Fruit fly (Drosophila melanogaster) whole organism, adult: ENCODE results near the gene CG9986.

Source experiments
- CG11617 ChIP-seq: fragments of 200-800 bp; sonication (Bioruptor generic); optimal IDR thresholded peaks from 2 replicates; lab custom pipeline; 2017; ENCODE audit warnings: mild to moderate bottlenecking, missing biosample characterization, missing genetic modification reagents, missing genetic modification characterization
- CG12768 ChIP-seq: fragments of 200-800 bp; sonication (Bioruptor generic); optimal IDR thresholded peaks from 2 replicates; lab custom pipeline; 2017; ENCODE audit warnings: missing biosample characterization, missing genetic modification characterization, mild to moderate bottlenecking, moderate library complexity, missing genetic modification reagents
- CG14711 ChIP-seq: fragments of 200-800 bp; sonication (Bioruptor generic); optimal IDR thresholded peaks from 2 replicates; lab custom pipeline; 2018; ENCODE audit warnings: missing biosample characterization, mild to moderate bottlenecking, missing genetic modification characterization, moderate library complexity
- CG1620 ChIP-seq: fragments of 200-800 bp; sonication (Bioruptor generic); optimal IDR thresholded peaks from 2 replicates; lab custom pipeline; 2016; ENCODE audit warnings: missing biosample characterization, missing genetic modification characterization
- CG33017 ChIP-seq: fragments of 200-800 bp; sonication (Bioruptor generic); optimal IDR thresholded peaks from 2 replicates; lab custom pipeline; 2018; ENCODE audit warnings: missing biosample characterization, mild to moderate bottlenecking, missing genetic modification characterization, moderate library complexity
- CG5204 ChIP-seq: fragments of 200-800 bp; sonication (Bioruptor generic); optimal IDR thresholded peaks from 2 replicates; lab custom pipeline; 2016; ENCODE audit warnings: missing biosample characterization, missing genetic modification characterization
- CG7045 ChIP-seq: fragments of 200-800 bp; sonication (Bioruptor generic); optimal IDR thresholded peaks from 2 replicates; lab custom pipeline; 2017; ENCODE audit warnings: missing biosample characterization, mild to moderate bottlenecking, missing genetic modification characterization
- CG7101 ChIP-seq: fragments of 200-800 bp; sonication (Bioruptor generic); optimal IDR thresholded peaks from 2 replicates; lab custom pipeline; 2018; ENCODE audit warnings: missing biosample characterization, mild to moderate bottlenecking, missing genetic modification characterization, moderate library complexity
- Clk ChIP-seq: fragments of 200-800 bp; sonication (Bioruptor generic); optimal IDR thresholded peaks from 2 replicates; lab custom pipeline; 2017; ENCODE audit warnings: missing biosample characterization, missing genetic modification characterization
- Crg-1 ChIP-seq: fragments of 200-800 bp; sonication (Bioruptor generic); optimal IDR thresholded peaks from 2 replicates; lab custom pipeline; 2016; ENCODE audit warnings: missing biosample characterization, missing genetic modification characterization
- Hr96 ChIP-seq: fragments of 200-800 bp; sonication (Bioruptor generic); optimal IDR thresholded peaks from 2 replicates; lab custom pipeline; 2016; ENCODE audit warnings: missing biosample characterization, missing genetic modification characterization
- Mnt ChIP-seq: fragments of 200-800 bp; sonication (Bioruptor generic); optimal IDR thresholded peaks from 2 replicates; lab custom pipeline; 2016; ENCODE audit warnings: missing biosample characterization, mild to moderate bottlenecking, missing genetic modification characterization
- bab1 ChIP-seq: fragments of 200-800 bp; sonication (Bioruptor generic); optimal IDR thresholded peaks from 3 replicates; lab custom pipeline; 2019; ENCODE audit warnings: missing biosample characterization, mild to moderate bottlenecking, missing genetic modification characterization, moderate library complexity
- cic ChIP-seq: fragments of 200-800 bp; sonication (Bioruptor generic); optimal IDR thresholded peaks from 2 replicates; lab custom pipeline; 2017; ENCODE audit warnings: missing biosample characterization, mild to moderate bottlenecking, missing genetic modification characterization, moderate library complexity
- cnc ChIP-seq, 2 experiments: fragments of >200 bp; optimal IDR thresholded peaks; 2 replicates each; lab custom pipeline; 2017
- kay ChIP-seq: fragments of 200-800 bp; sonication (Bioruptor generic); peaks from one replicate; lab custom pipeline; 2016; ENCODE audit warnings: missing biosample characterization, missing genetic modification characterization, borderline replicate concordance
- ovo ChIP-seq: fragments of 200-800 bp; sonication (Bioruptor generic); optimal IDR thresholded peaks from 2 replicates; lab custom pipeline; 2016; ENCODE audit warnings: missing biosample characterization, missing genetic modification characterization
- pad ChIP-seq: fragments of 200-800 bp; sonication (Bioruptor generic); optimal IDR thresholded peaks from 3 replicates; lab custom pipeline; 2017; ENCODE audit warnings: missing biosample characterization, missing genetic modification characterization, mild to moderate bottlenecking, moderate library complexity, missing genetic modification reagents
- tj ChIP-seq: fragments of 200-800 bp; sonication (Bioruptor generic); optimal IDR thresholded peaks from 3 replicates; lab custom pipeline; 2017; ENCODE audit warnings: missing biosample characterization, mild to moderate bottlenecking, missing genetic modification characterization, moderate library complexity
- toe ChIP-seq: fragments of 200-800 bp; sonication (Bioruptor generic); optimal IDR thresholded peaks from 2 replicates; lab custom pipeline; 2016; ENCODE audit warnings: missing biosample characterization, missing genetic modification characterization

CG9986 gene

DNA sequence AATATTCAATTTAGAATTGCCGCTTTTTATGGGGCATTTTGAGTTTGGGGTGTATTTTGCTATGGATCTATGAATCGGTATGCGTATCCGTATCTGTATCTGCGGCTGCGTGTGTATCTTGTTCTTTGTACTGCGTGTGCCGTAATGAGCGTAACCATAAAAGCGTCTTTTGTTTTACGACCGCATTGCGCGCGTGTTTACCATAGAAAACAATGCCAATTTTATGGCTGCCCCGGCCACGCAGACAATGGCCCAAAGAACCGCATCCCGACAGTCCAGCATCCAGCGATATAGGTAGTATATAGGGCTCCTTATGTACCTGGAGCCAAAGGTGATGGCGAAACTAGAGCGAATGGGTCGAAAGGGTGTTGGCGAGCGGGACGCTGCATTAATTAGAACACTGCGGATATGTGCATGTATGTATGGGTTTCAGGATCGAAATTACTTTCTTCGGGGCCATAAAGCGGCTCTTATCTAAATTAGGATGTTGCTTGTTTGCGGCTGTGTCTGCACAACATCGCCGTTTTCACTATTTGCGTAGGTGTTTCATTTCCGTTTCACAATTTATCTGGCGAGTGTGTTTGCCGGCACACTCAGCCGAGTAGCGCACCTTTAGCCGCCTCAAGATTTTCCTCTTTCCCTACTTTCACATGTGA is 17.4 kb upstream of the CG9986 start:
- TF ChIP-seq CG12768 (GFP tag; lab: Kevin White, UChicago) (no peak), Clk (no peak), CG5204 (GFP tag; lab: Kevin White, UChicago) (no peak), cic (GFP tag; lab: Kevin White, UChicago) (no peak), Hr96 (GFP tag; lab: Kevin White, UChicago) (no peak), CG14711 (no peak), CG7101 (tag; lab: Kevin White, UChicago) (no peak), pad (GFP tag; lab: Kevin White, UChicago) (no peak), Crg-1 (GFP tag; lab: Kevin White, UChicago) (no peak), CG33017 (tag; lab: Kevin White, UChicago) (no peak), CG7045 (GFP tag; lab: Kevin White, UChicago) (no peak), tj (GFP tag; lab: Kevin White, UChicago) (no peak), toe (no peak)

DNA sequence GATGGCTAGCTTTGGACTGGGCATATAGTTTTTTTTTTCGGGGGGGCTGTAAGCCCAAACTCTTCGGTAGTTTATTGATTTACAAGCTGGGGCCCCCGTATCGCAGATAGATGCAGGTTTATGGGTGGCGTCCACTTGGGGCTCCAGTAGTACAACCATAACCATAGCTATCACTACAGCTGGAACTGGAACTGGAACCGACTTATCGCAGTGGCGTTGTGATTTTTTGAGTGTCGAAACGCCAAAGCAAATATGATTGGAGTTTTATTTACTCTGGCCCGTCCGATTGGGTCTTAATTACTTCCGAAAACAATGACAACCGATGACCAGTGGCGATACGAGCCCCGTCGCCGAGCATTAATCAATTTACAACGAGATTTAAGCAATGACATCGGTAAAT is 15.4 kb upstream of the CG9986 start:
- peak; percentile 45 for TF ChIP-seq cic (GFP tag; lab: Kevin White, UChicago)
- TF ChIP-seq CG7045 (GFP tag; lab: Kevin White, UChicago), result peak; percentile 20
- TF ChIP-seq CG11617 (GFP tag; lab: Kevin White, UChicago), result peak; percentile 13
- no peak for TF ChIP-seq Mnt
- peak; percentile 12 for TF ChIP-seq CG7101 (tag; lab: Kevin White, UChicago)
- peak; percentile 33 for TF ChIP-seq CG12768 (GFP tag; lab: Kevin White, UChicago)
- TF ChIP-seq Crg-1 (GFP tag; lab: Kevin White, UChicago), result no peak
- TF ChIP-seq CG33017 (tag; lab: Kevin White, UChicago), result no peak

DNA sequence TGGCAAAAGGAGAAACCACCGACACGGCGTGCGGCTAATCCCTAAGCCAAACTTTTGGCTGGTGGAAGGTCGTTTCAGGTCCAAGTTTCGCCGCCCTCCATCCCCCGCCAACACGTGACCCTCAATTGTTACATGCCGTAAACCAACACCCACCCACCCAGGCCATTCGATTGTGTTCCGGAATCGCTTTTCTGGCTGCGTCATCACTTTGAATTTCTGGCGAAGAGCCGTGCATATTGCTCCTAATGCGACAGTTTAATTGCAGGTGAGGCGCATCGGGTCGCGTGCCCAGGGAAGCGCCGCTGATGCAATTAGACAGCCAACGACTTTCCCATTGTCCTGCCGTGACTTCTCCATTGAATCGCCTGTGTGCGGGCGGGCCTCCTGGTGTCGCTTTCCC is 11.0 kb upstream of the CG9986 start:
- no peak for TF ChIP-seq cic (GFP tag; lab: Kevin White, UChicago)

DNA sequence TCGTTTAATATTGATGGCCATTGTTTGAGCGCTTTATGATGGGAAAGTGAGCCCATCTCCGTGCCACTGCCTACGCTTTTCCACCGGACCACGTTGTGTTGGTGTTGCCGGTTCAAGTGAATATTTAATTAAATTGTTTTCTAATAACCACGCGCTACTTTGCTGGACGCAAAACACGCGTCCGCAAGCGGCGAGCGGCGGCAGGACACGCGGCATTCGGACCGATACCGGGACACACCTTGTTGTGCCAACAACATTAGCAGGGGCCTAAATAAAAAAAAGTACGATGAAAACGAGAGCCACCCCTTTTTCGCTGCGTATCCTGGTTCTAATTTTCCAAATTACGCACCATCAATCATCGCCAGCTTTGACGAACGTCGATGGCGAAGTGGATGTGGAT is 10.0 kb upstream of the CG9986 start:
- TF ChIP-seq Clk (no peak), cic (GFP tag; lab: Kevin White, UChicago) (no peak), CG1620 (no peak), CG7045 (GFP tag; lab: Kevin White, UChicago) (no peak), CG12768 (GFP tag; lab: Kevin White, UChicago) (no peak), tj (GFP tag; lab: Kevin White, UChicago) (no peak), Mnt (no peak), CG14711 (no peak), pad (GFP tag; lab: Kevin White, UChicago) (no peak), CG7101 (tag; lab: Kevin White, UChicago) (no peak), kay (GFP tag; lab: Kevin White, UChicago) (no peak), cnc (optimal IDR thresholded peaks at IDR 0.05; lab: Kevin White, UChicago) (no peak), CG5204 (GFP tag; lab: Kevin White, UChicago) (no peak), toe (no peak)

DNA sequence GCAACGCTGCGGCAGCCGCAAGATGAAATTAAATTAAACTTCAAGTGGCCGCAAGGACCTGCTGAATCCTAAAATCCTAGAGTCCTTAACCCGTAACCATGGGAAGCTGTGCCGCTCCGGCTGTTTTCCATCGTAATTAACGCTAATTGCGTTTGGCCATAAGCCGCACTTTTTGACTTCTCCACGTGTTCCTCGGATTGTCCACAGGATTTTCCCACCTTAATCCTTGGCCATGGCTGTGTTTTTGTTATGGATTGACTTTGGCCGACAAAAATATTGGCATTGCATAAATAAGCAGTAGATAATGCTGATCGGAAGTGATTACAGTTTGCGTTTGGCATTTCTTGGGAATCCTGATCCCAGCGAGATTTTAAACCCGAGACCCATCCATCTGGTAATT is 9.5 kb upstream of the CG9986 start:
- TF ChIP-seq CG11617 (GFP tag; lab: Kevin White, UChicago) (no peak), cic (GFP tag; lab: Kevin White, UChicago) (no peak), CG33017 (tag; lab: Kevin White, UChicago) (no peak), pad (GFP tag; lab: Kevin White, UChicago) (no peak), bab1 (GFP tag; lab: Kevin White, UChicago) (no peak), CG1620 (no peak), Mnt (no peak), CG7045 (GFP tag; lab: Kevin White, UChicago) (no peak), CG5204 (GFP tag; lab: Kevin White, UChicago) (no peak), CG12768 (GFP tag; lab: Kevin White, UChicago) (no peak), kay (GFP tag; lab: Kevin White, UChicago) (no peak), ovo (GFP tag; lab: Kevin White, UChicago) (no peak), tj (GFP tag; lab: Kevin White, UChicago) (no peak), Crg-1 (GFP tag; lab: Kevin White, UChicago) (no peak), CG7101 (tag; lab: Kevin White, UChicago) (no peak), Hr96 (GFP tag; lab: Kevin White, UChicago) (no peak), toe (no peak), cnc (optimal IDR thresholded peaks at IDR 0.05; lab: Kevin White, UChicago) (no peak), CG14711 (no peak), Clk (no peak)

DNA sequence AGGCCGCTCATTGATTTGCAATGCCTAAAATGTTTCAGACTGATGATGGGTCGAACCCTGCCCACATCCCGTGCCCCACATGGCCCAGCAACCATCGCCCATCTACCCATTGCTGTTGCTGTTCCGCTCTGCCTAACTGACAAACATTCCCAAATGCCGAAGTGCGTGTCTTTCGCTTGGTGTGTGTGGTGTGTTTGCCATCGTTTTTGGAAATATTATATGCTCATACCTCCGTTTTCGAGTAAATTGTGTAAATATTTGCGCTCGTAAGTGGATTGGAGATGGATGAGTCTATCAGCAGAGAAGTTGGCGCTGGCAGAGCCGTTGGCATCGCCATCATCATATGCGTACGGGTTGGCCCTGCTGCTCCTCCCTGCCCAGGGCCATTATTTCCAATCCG is 8.4 kb upstream of the CG9986 start:
- TF ChIP-seq toe (no peak), CG33017 (tag; lab: Kevin White, UChicago) (no peak), tj (GFP tag; lab: Kevin White, UChicago) (no peak), cic (GFP tag; lab: Kevin White, UChicago) (no peak), CG7045 (GFP tag; lab: Kevin White, UChicago) (no peak), pad (GFP tag; lab: Kevin White, UChicago) (no peak), Crg-1 (GFP tag; lab: Kevin White, UChicago) (no peak), CG11617 (GFP tag; lab: Kevin White, UChicago) (no peak), bab1 (GFP tag; lab: Kevin White, UChicago) (no peak), ovo (GFP tag; lab: Kevin White, UChicago) (no peak), CG14711 (no peak), CG12768 (GFP tag; lab: Kevin White, UChicago) (no peak), kay (GFP tag; lab: Kevin White, UChicago) (no peak), cnc (optimal IDR thresholded peaks at IDR 0.05; lab: Kevin White, UChicago) (no peak), CG5204 (GFP tag; lab: Kevin White, UChicago) (no peak)
